Worm (Caenorhabditis elegans) whole organism, L1 larva: Measurements from ENCODE around the gene C08A9.3.

Experiments used
- C16A3.4 ChIP-seq: fragments of 150-350 bp; optimal IDR thresholded peaks from 2 replicates; lab custom pipeline; 2014; ENCODE audit warnings: missing biosample characterization, missing genetic modification characterization
- C34B4.2 ChIP-seq: sonication (generic microtip); optimal IDR thresholded peaks from 2 replicates; lab custom pipeline; 2017; ENCODE audit warnings: mild to moderate bottlenecking, missing genetic modification characterization, missing compliant biosample characterization
- Y116A8C.19 ChIP-seq: sonication (generic microtip); optimal IDR thresholded peaks from 2 replicates; lab custom pipeline; 2016; ENCODE audit warnings: missing compliant biosample characterization, missing genetic modification characterization, borderline replicate concordance
- aly-2 ChIP-seq: fragments of 150-350 bp; optimal IDR thresholded peaks from 2 replicates; lab custom pipeline; 2014; ENCODE audit warnings: missing biosample characterization, missing genetic modification characterization
- ama-1 ChIP-seq: fragments of 150-350 bp; optimal IDR thresholded peaks from 2 replicates; lab custom pipeline; 2014
- blmp-1 ChIP-seq: fragments of 150-350 bp; optimal IDR thresholded peaks from 2 replicates; lab custom pipeline; 2014; ENCODE audit warnings: missing biosample characterization, missing genetic modification characterization
- ceh-88 ChIP-seq: fragments of 200-800 bp; sonication (Bioruptor generic); IDR thresholded peaks from 2 replicates; pipeline ENCODE4 v1.3.6; 2022; ENCODE audit warnings: missing genetic modification characterization, missing compliant biosample characterization
- ces-1 ChIP-seq: fragments of 150-350 bp; optimal IDR thresholded peaks from 2 replicates; lab custom pipeline; 2014; ENCODE audit warnings: missing biosample characterization, missing genetic modification reagents, missing genetic modification characterization
- efl-1 ChIP-seq, 4 experiments: fragments of 150-350 bp; optimal IDR thresholded peaks in 3 of 4; peaks in 1 of 4; 1 replicate in 1 of 4; 2 replicates in 3 of 4; lab custom pipeline; 2014; ENCODE audit warnings: missing biosample characterization in 2 of 4, missing genetic modification characterization in 2 of 4, missing genetic modification reagents in 2 of 4
- egl-13 ChIP-seq: sonication (generic microtip); optimal IDR thresholded peaks from 2 replicates; lab custom pipeline; 2016; ENCODE audit warnings: missing genotype, missing genetic modification reagents, missing genetic modification characterization, missing compliant biosample characterization
- egl-27 ChIP-seq, 2 experiments: fragments of 150-350 bp in 1 of 2; sonication (generic microtip); optimal IDR thresholded peaks; 3 replicates each; lab custom pipeline; 2017 to 2018; ENCODE audit warnings: missing biosample characterization in 2 of 2, missing genetic modification characterization in 2 of 2, missing genetic modification reagents in 2 of 2
- fos-1 ChIP-seq: fragments of 150-350 bp; optimal IDR thresholded peaks from 2 replicates; lab custom pipeline; 2014; ENCODE audit warnings: missing biosample characterization, missing genetic modification characterization
- grh-1 ChIP-seq: fragments of 200-800 bp; sonication (Bioruptor generic); IDR thresholded peaks from 2 replicates; pipeline ENCODE4 v1.3.6; 2022; ENCODE audit warnings: missing genetic modification reagents, missing genetic modification characterization, missing compliant biosample characterization
- hlh-17 ChIP-seq: fragments of 200-800 bp; sonication (Bioruptor generic); optimal IDR thresholded peaks from 2 replicates; lab custom pipeline; 2018; ENCODE audit warnings: missing genetic modification characterization, mild to moderate bottlenecking, missing compliant biosample characterization, moderate library complexity, borderline replicate concordance
- irx-1 ChIP-seq: sonication (generic microtip); optimal IDR thresholded peaks from 2 replicates; lab custom pipeline; 2016; ENCODE audit warnings: missing genetic modification characterization, missing compliant biosample characterization
- lin-15B ChIP-seq: fragments of 150-350 bp; sonication (generic microtip); optimal IDR thresholded peaks from 3 replicates; lab custom pipeline; 2014; ENCODE audit warnings: missing biosample characterization, missing genetic modification characterization
- lin-35 ChIP-seq, 2 experiments: fragments of 150-350 bp; optimal IDR thresholded peaks; 2 replicates each; lab custom pipeline; 2014; ENCODE audit warnings: missing biosample characterization in 2 of 2, missing genetic modification characterization in 2 of 2, missing genetic modification reagents in 2 of 2
- lsy-2 ChIP-seq, 2 experiments: fragments of 150-350 bp; optimal IDR thresholded peaks; 2 replicates each; lab custom pipeline; 2014; ENCODE audit warnings: missing biosample characterization in 2 of 2, missing genetic modification characterization in 2 of 2
- mab-9 ChIP-seq: fragments of 200-800 bp; sonication (Bioruptor generic); IDR thresholded peaks from 2 replicates; pipeline ENCODE4 v1.3.6; 2022; ENCODE audit warnings: missing genetic modification reagents, missing genetic modification characterization, missing compliant biosample characterization
- mef-2 ChIP-seq: fragments of 150-350 bp; optimal IDR thresholded peaks from 2 replicates; lab custom pipeline; 2014; ENCODE audit warnings: missing biosample characterization, missing genetic modification characterization
- mep-1 ChIP-seq: fragments of 150-350 bp; optimal IDR thresholded peaks from 2 replicates; lab custom pipeline; 2014; ENCODE audit warnings: missing biosample characterization, missing genetic modification characterization
- nhr-11 ChIP-seq: fragments of 150-350 bp; optimal IDR thresholded peaks from 2 replicates; lab custom pipeline; 2014; ENCODE audit warnings: missing biosample characterization, missing genetic modification characterization
- nhr-20 ChIP-seq: sonication (generic microtip); optimal IDR thresholded peaks from 2 replicates; lab custom pipeline; 2016; ENCODE audit warnings: mild to moderate bottlenecking, missing genetic modification characterization, missing compliant biosample characterization
- nhr-28 ChIP-seq: fragments of 150-350 bp; optimal IDR thresholded peaks from 2 replicates; lab custom pipeline; 2014; ENCODE audit warnings: missing biosample characterization, missing genetic modification characterization
- nhr-71 ChIP-seq: sonication (generic microtip); optimal IDR thresholded peaks from 2 replicates; lab custom pipeline; 2016; ENCODE audit warnings: mild to moderate bottlenecking, missing genetic modification characterization, moderate library complexity, missing compliant biosample characterization
- nhr-84 ChIP-seq: sonication (generic microtip); optimal IDR thresholded peaks from 2 replicates; lab custom pipeline; 2017; ENCODE audit warnings: missing biosample characterization, missing genetic modification characterization
- nhr-90 ChIP-seq: sonication (generic microtip); optimal IDR thresholded peaks from 2 replicates; lab custom pipeline; 2016; ENCODE audit warnings: mild to moderate bottlenecking, missing genetic modification characterization, missing compliant biosample characterization; ENCODE audit not compliant: poor library complexity
- pag-3 ChIP-seq: sonication (generic microtip); optimal IDR thresholded peaks from 2 replicates; lab custom pipeline; 2017; ENCODE audit warnings: missing genetic modification characterization, mild to moderate bottlenecking, missing compliant biosample characterization, antibody characterized with exemption, borderline replicate concordance; ENCODE audit not compliant: insufficient read depth
- pax-3 ChIP-seq: fragments of 200-800 bp; sonication (Bioruptor generic); optimal IDR thresholded peaks from 2 replicates; lab custom pipeline; 2018; ENCODE audit warnings: mild to moderate bottlenecking, missing genetic modification characterization, moderate library complexity, missing compliant biosample characterization
- pqm-1 ChIP-seq: sonication (generic microtip); optimal IDR thresholded peaks from 3 replicates; lab custom pipeline; 2017; ENCODE audit warnings: missing biosample characterization, missing genetic modification characterization
- rnt-1 ChIP-seq: sonication (generic microtip); optimal IDR thresholded peaks from 2 replicates; lab custom pipeline; 2016; ENCODE audit warnings: mild to moderate bottlenecking, missing genetic modification characterization, moderate library complexity, missing compliant biosample characterization
- skn-1 ChIP-seq: fragments of 150-350 bp; optimal IDR thresholded peaks from 2 replicates; lab custom pipeline; 2014; ENCODE audit warnings: missing biosample characterization, missing genetic modification characterization
- snu-23 ChIP-seq: sonication (generic microtip); optimal IDR thresholded peaks from 2 replicates; lab custom pipeline; 2016; ENCODE audit warnings: missing genetic modification characterization, missing compliant biosample characterization
- swsn-7 ChIP-seq: sonication (generic microtip); optimal IDR thresholded peaks from 2 replicates; lab custom pipeline; 2016; ENCODE audit warnings: missing genetic modification characterization, missing compliant biosample characterization
- unc-130 ChIP-seq: fragments of 150-350 bp; optimal IDR thresholded peaks from 2 replicates; lab custom pipeline; 2017; ENCODE audit warnings: missing biosample characterization, missing genetic modification characterization, inconsistent platforms
- unc-30 ChIP-seq: sonication (generic microtip); optimal IDR thresholded peaks from 2 replicates; lab custom pipeline; 2017; ENCODE audit warnings: missing biosample characterization, missing genetic modification characterization
- unc-62 ChIP-seq: fragments of 150-350 bp; optimal IDR thresholded peaks from 2 replicates; lab custom pipeline; 2014; ENCODE audit warnings: missing biosample characterization, missing genetic modification reagents, missing genetic modification characterization
- unc-86 ChIP-seq: sonication (generic microtip); optimal IDR thresholded peaks from 2 replicates; lab custom pipeline; 2016; ENCODE audit warnings: missing genetic modification characterization, missing compliant biosample characterization
- vab-15 ChIP-seq: sonication (generic microtip); optimal IDR thresholded peaks from 2 replicates; lab custom pipeline; 2017; ENCODE audit warnings: missing genotype, mild to moderate bottlenecking, missing genetic modification characterization, missing compliant biosample characterization
- xbp-1 ChIP-seq: sonication (generic microtip); optimal IDR thresholded peaks from 2 replicates; lab custom pipeline; 2016; ENCODE audit warnings: missing genetic modification characterization, missing compliant biosample characterization
- zag-1 ChIP-seq: fragments of 150-350 bp; optimal IDR thresholded peaks from 2 replicates; lab custom pipeline; 2014; ENCODE audit warnings: missing biosample characterization, missing genetic modification characterization

C08A9.3 gene

ce11 chrX:17062165-17062564 is 30.9 kb downstream of the C08A9.3 start (continued):
- TF ChIP-seq grh-1 (no peak; the same call in 1 of the 2 replicates), unc-30 (no peak), C34B4.2 (tag; lab: Kevin White, UChicago) (no peak), egl-13 (tag; lab: Kevin White, UChicago) (no peak), mef-2 (no peak), unc-62 (GFP tag; lab: Kevin White, UChicago) (no peak), swsn-7 (no peak), unc-86 (tag; lab: Kevin White, UChicago) (no peak), snu-23 (GFP tag; lab: Kevin White, UChicago) (peak; percentile 46), nhr-90 (tag; lab: Kevin White, UChicago) (peak; percentile 9), mab-9 (GFP tag; lab: Robert Waterston, UW) (no peak), xbp-1 (tag; lab: Kevin White, UChicago) (no peak), pax-3 (tag; lab: Kevin White, UChicago) (no peak), unc-130 (tag; lab: Kevin White, UChicago) (peak; percentile 24), blmp-1 (tag; lab: Kevin White, UChicago) (peak; percentile 96), irx-1 (tag; lab: Kevin White, UChicago) (no peak), nhr-28 (tag; lab: Kevin White, UChicago) (no peak), lsy-2 (tag; optimal IDR thresholded peaks at IDR 0.05; lab: Kevin White, UChicago) (peak in 1 of 2 experiments; percentile 22), pag-3 (tag; lab: Kevin White, UChicago) (no peak), lin-15B (tag; lab: Kevin White, UChicago) (no peak), Y116A8C.19 (tag; lab: Kevin White, UChicago) (no peak), efl-1 (optimal IDR thresholded peaks at IDR 0.05; lab: Kevin White, UChicago) (no peak), efl-1 (GFP tag; optimal IDR thresholded peaks at IDR 0.05 in 1 of 2; lab: Kevin White, UChicago) (no peak), nhr-71 (tag; lab: Kevin White, UChicago) (peak; percentile 78), zag-1 (tag; lab: Kevin White, UChicago) (no peak), mep-1 (tag; lab: Kevin White, UChicago) (peak; percentile 6), aly-2 (tag; lab: Kevin White, UChicago) (no peak), nhr-84 (tag; lab: Kevin White, UChicago) (no peak), skn-1 (tag; lab: Kevin White, UChicago) (no peak), rnt-1 (tag; lab: Kevin White, UChicago) (no peak), egl-27 (tag; optimal IDR thresholded peaks at IDR 0.05; lab: Kevin White, UChicago) (no peak), pqm-1 (no peak), C16A3.4 (tag; lab: Kevin White, UChicago) (peak; percentile 20), ces-1 (GFP tag; lab: Kevin White, UChicago) (no peak), ceh-88 (GFP tag; lab: Robert Waterston, UW) (no peak), fos-1 (tag; lab: Kevin White, UChicago) (no peak), vab-15 (tag; lab: Kevin White, UChicago) (peak; percentile 30), nhr-11 (tag; lab: Kevin White, UChicago) (no peak), hlh-17 (GFP tag; lab: Kevin White, UChicago) (no peak), nhr-20 (tag; lab: Kevin White, UChicago) (peak; percentile 66), lin-35 (GFP tag; optimal IDR thresholded peaks at IDR 0.05; lab: Kevin White, UChicago) (peak in 1 of 2 experiments; percentile 64)

ce11 chrX:17059760-17060159 is 33.3 kb downstream of the C08A9.3 start:
- no peak for TF ChIP-seq ama-1 (lab: Kevin White, UChicago)
- TF ChIP-seq efl-1 (optimal IDR thresholded peaks at IDR 0.05; lab: Kevin White, UChicago): no peak
- TF ChIP-seq efl-1 (GFP tag; optimal IDR thresholded peaks at IDR 0.05 in 1 of 2; lab: Kevin White, UChicago): peak in 1 of 2 experiments; percentile 91
- TF ChIP-seq, all 84 proteins: peak for 1
